Worm (Caenorhabditis elegans): ENCODE data around the gene spo-11.

DNA sequence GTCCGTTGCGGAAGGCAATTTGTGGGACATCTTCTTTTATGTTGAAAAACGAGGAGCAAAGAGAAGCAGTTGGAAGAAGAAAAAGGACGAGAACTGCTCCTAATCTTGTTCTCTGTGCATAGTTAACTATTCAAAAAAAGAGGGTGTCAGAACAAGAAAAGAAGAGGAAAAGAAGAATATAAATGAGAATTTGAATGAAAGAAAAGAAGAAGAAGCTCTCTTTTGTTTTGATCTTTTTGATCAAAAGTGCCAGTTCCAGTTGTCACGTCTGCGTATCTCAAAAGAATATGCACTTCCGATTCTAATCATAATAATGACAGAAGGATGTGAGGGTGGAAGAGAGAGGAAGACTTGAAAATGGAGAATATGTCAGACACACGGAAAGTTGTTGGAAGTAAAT, 29.7 kb downstream of the spo-11 start, which contains the start of gene M7.8:
- TF ChIP-seq ama-1 (optimal IDR thresholded peaks at IDR 0.05) = no peak
- TF ChIP-seq fos-1 (tag; optimal IDR thresholded peaks at IDR 0.05) = no peak
- TF ChIP-seq sma-9 (GFP tag; optimal IDR thresholded peaks at IDR 0.05) = no peak
- TF ChIP-seq sma-9 (tag; optimal IDR thresholded peaks at IDR 0.05) = no peak
- no peak for TF ChIP-seq mab-5 (tag; optimal IDR thresholded peaks at IDR 0.05)
- peak; percentile 92 for TF ChIP-seq zag-1 (tag; optimal IDR thresholded peaks at IDR 0.05)
- no peak for TF ChIP-seq snpc-4 (tag; optimal IDR thresholded peaks at IDR 0.05)

Measured in whole organism, L2 larva.